Worm (Caenorhabditis elegans) whole organism, early embryonic: ENCODE data around the gene T05A7.7.

ENCODE experiments used
- B0310.2 ChIP-seq: sonication (generic microtip); optimal IDR thresholded peaks from 2 replicates; lab custom pipeline; 2016; ENCODE audit warnings: mild to moderate bottlenecking, missing genetic modification characterization, missing compliant biosample characterization
- F13C5.2 ChIP-seq: sonication (generic microtip); optimal IDR thresholded peaks from 2 replicates; lab custom pipeline; 2017; ENCODE audit warnings: mild to moderate bottlenecking, missing genetic modification characterization, inconsistent platforms, missing compliant biosample characterization
- aly-1 ChIP-seq: sonication (generic microtip); optimal IDR thresholded peaks from 2 replicates; lab custom pipeline; 2016; ENCODE audit warnings: missing genetic modification characterization, missing compliant biosample characterization
- ama-1 ChIP-seq: fragments of 150-350 bp; optimal IDR thresholded peaks from 2 replicates; lab custom pipeline; 2014
- ceh-13 ChIP-seq: fragments of 200-800 bp; sonication (Bioruptor generic); optimal IDR thresholded peaks from 2 replicates; lab custom pipeline; 2018; ENCODE audit warnings: mild to moderate bottlenecking, missing genetic modification characterization, missing compliant biosample characterization
- ceh-36 ChIP-seq: sonication (generic microtip); optimal IDR thresholded peaks from 2 replicates; lab custom pipeline; 2016; ENCODE audit warnings: missing genetic modification characterization, inconsistent platforms, missing compliant biosample characterization
- ets-7 ChIP-seq: sonication (generic microtip); optimal IDR thresholded peaks from 2 replicates; lab custom pipeline; 2016; ENCODE audit warnings: missing genotype, missing genetic modification characterization, missing compliant biosample characterization
- flt-1 ChIP-seq: fragments of 200-800 bp; sonication (Bioruptor generic); IDR thresholded peaks from 2 replicates; pipeline ENCODE4 v1.3.6; 2022; ENCODE audit warnings: missing genetic modification characterization, missing compliant biosample characterization
- hmbx-1 ChIP-seq: sonication (generic microtip); optimal IDR thresholded peaks from 2 replicates; lab custom pipeline; 2016; ENCODE audit warnings: mild to moderate bottlenecking, missing genetic modification characterization, missing compliant biosample characterization
- hmg-4 ChIP-seq: fragments of 200-800 bp; sonication (Bioruptor generic); optimal IDR thresholded peaks from 2 replicates; lab custom pipeline; 2018; ENCODE audit warnings: mild to moderate bottlenecking, missing genetic modification characterization, missing compliant biosample characterization
- hnd-1 ChIP-seq: sonication (generic microtip); optimal IDR thresholded peaks from 2 replicates; lab custom pipeline; 2016; ENCODE audit warnings: missing genetic modification characterization, missing compliant biosample characterization
- pes-1 ChIP-seq: fragments of 200-800 bp; sonication (Bioruptor generic); IDR thresholded peaks from 2 replicates; pipeline ENCODE4 v1.3.6; 2022; ENCODE audit warnings: missing genetic modification reagents, missing genetic modification characterization, missing compliant biosample characterization
- scrt-1 ChIP-seq: fragments of 200-800 bp; sonication (Bioruptor generic); IDR thresholded peaks from 2 replicates; pipeline ENCODE4 v1.3.6; 2022; ENCODE audit warnings: missing genetic modification characterization, missing compliant biosample characterization
- sea-1 ChIP-seq: fragments of 200-800 bp; sonication (Bioruptor generic); conservative IDR thresholded peaks from 2 replicates; pipeline ENCODE4 v1.3.6; 2022; ENCODE audit warnings: missing genetic modification characterization, missing compliant biosample characterization
- tbx-11 ChIP-seq: fragments of 200-800 bp; sonication (Bioruptor generic); IDR thresholded peaks from 2 replicates; pipeline ENCODE4 v1.3.6; 2022; ENCODE audit warnings: missing genetic modification characterization, missing compliant biosample characterization
- tbx-37 ChIP-seq: fragments of 200-800 bp; sonication (Bioruptor generic); conservative IDR thresholded peaks from 2 replicates; pipeline ENCODE4 v1.3.6; 2022; ENCODE audit warnings: missing genetic modification reagents, missing genetic modification characterization, missing compliant biosample characterization
- tra-4 ChIP-seq: sonication (generic microtip); optimal IDR thresholded peaks from 2 replicates; lab custom pipeline; 2017; ENCODE audit warnings: missing genetic modification characterization, missing compliant biosample characterization

T05A7.7 gene

DNA sequence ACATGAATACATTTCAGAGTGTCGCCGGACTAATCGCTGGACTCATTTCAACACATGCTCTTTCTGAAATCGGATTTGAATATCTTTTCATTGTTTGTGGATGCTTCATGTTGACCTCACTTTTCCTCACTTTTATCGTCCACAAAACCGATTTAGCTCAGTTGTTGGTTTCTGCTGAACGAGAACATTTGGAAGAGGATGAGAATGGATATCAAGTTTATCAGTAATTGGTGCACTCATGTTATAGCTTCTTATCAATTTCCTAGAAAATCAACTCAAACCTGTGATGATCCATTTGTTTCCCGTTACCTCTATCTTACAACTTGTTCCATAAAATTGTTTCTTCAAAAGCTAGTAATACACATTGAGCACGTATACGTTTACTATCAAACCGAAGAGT is 14.8 kb upstream of the T05A7.7 start:
- TF ChIP-seq F13C5.2 (tag; lab: Kevin White, UChicago) (no peak), ceh-13 (GFP tag; lab: Kevin White, UChicago) (no peak), B0310.2 (tag; lab: Kevin White, UChicago) (no peak), hnd-1 (tag; lab: Kevin White, UChicago) (no peak), aly-1 (tag; lab: Kevin White, UChicago) (no peak), flt-1 (GFP tag; lab: Robert Waterston, UW) (no peak), pes-1 (GFP tag; lab: Robert Waterston, UW) (no peak), sea-1 (GFP tag; lab: Robert Waterston, UW) (no peak), hmg-4 (GFP tag; lab: Kevin White, UChicago) (no peak), hmbx-1 (tag; lab: Kevin White, UChicago) (no peak)

- TF ChIP-seq tra-4 (tag; lab: Kevin White, UChicago) (no peak), hmg-4 (GFP tag; lab: Kevin White, UChicago) (no peak), scrt-1 (GFP tag; lab: Robert Waterston, UW) (no peak), ama-1 (lab: Kevin White, UChicago) (no peak), aly-1 (tag; lab: Kevin White, UChicago) (no peak)
These were observed 11.8 kb upstream of the T05A7.7 start, which contains the start of gene F10G7.5 for ce11 chrII:4693129-4693528. Gene F10G7.5 (plus strand): TSS chrII:4693414.

ce11 chrII:4689477-4689876 is 8.2 kb upstream of the T05A7.7 start, which contains the start of gene F10G7.12:
Gene F10G7.12 (plus strand): TSS chrII:4689777.
- no peak for TF ChIP-seq flt-1 (GFP tag; lab: Robert Waterston, UW)
- TF ChIP-seq ceh-13 (GFP tag; lab: Kevin White, UChicago) = no peak
- TF ChIP-seq B0310.2 (tag; lab: Kevin White, UChicago) = no peak
- no peak for TF ChIP-seq sea-1 (GFP tag; lab: Robert Waterston, UW)
- TF ChIP-seq scrt-1 (GFP tag; lab: Robert Waterston, UW) = no peak
- TF ChIP-seq ceh-36 (tag; lab: Kevin White, UChicago) = no peak
- TF ChIP-seq hmbx-1 (tag; lab: Kevin White, UChicago) = no peak
- TF ChIP-seq tra-4 (tag; lab: Kevin White, UChicago) = no peak
- TF ChIP-seq hnd-1 (tag; lab: Kevin White, UChicago) = no peak
- TF ChIP-seq tbx-37 = no peak
- TF ChIP-seq ets-7 (tag; lab: Kevin White, UChicago) = no peak
- TF ChIP-seq hmg-4 (GFP tag; lab: Kevin White, UChicago) = no peak
- no peak for TF ChIP-seq pes-1 (GFP tag; lab: Robert Waterston, UW)
- TF ChIP-seq aly-1 (tag; lab: Kevin White, UChicago) = no peak
- TF ChIP-seq tbx-11 (GFP tag; lab: Robert Waterston, UW) = no peak
- no peak for TF ChIP-seq F13C5.2 (tag; lab: Kevin White, UChicago)

ce11 chrII:4686941-4687340 is 5.7 kb upstream of the T05A7.7 start, which contains the start of gene sre-39:
Gene sre-39 (plus strand): TSS chrII:4687241.
- no peak for TF ChIP-seq ama-1 (lab: Kevin White, UChicago)

- TF ChIP-seq ama-1 (lab: Kevin White, UChicago) (no peak), hmg-4 (GFP tag; lab: Kevin White, UChicago) (no peak), tbx-11 (GFP tag; lab: Robert Waterston, UW) (no peak), hmbx-1 (tag; lab: Kevin White, UChicago) (no peak), pes-1 (GFP tag; lab: Robert Waterston, UW) (no peak)
These were observed 3.6 kb upstream of the T05A7.7 start for ce11 chrII:4684852-4685251.

DNA sequence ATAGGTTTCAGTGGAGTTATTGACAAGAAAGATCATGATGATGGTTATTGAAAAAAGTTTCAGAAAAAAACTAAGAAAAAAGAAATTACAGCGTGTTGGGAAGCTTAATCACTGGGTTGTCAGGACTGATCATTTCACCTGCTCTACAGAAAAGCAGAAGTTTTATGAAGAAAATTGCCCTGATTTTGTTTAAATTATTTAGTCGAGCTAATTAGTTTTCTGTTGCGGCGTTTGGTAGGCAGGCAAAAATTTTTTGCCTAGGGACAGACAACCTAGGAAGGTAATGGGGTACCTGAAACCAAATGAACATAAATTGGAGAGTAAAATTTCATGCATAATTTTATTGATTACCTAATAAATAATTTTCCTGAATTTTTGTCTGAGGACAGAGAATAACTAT is 2.4 kb upstream of the T05A7.7 start, which contains the start of gene sre-40:
sre-40 (minus strand) TSS at position 101 of the 400 bp plus-strand sequence.
- TF ChIP-seq flt-1 (GFP tag; lab: Robert Waterston, UW) = no peak
- TF ChIP-seq hmbx-1 (tag; lab: Kevin White, UChicago) = no peak
- no peak for TF ChIP-seq ets-7 (tag; lab: Kevin White, UChicago)
- TF ChIP-seq tbx-11 (GFP tag; lab: Robert Waterston, UW) = no peak
- no peak for TF ChIP-seq tbx-37
- TF ChIP-seq scrt-1 (GFP tag; lab: Robert Waterston, UW) = no peak
- no peak for TF ChIP-seq ceh-13 (GFP tag; lab: Kevin White, UChicago)
- no peak for TF ChIP-seq pes-1 (GFP tag; lab: Robert Waterston, UW)
- no peak for TF ChIP-seq ama-1 (lab: Kevin White, UChicago)
- no peak for TF ChIP-seq F13C5.2 (tag; lab: Kevin White, UChicago)
- TF ChIP-seq hmg-4 (GFP tag; lab: Kevin White, UChicago) = no peak
- no peak for TF ChIP-seq tra-4 (tag; lab: Kevin White, UChicago)
- no peak for TF ChIP-seq sea-1 (GFP tag; lab: Robert Waterston, UW)
- no peak for TF ChIP-seq ceh-36 (tag; lab: Kevin White, UChicago)
- no peak for TF ChIP-seq aly-1 (tag; lab: Kevin White, UChicago)

DNA sequence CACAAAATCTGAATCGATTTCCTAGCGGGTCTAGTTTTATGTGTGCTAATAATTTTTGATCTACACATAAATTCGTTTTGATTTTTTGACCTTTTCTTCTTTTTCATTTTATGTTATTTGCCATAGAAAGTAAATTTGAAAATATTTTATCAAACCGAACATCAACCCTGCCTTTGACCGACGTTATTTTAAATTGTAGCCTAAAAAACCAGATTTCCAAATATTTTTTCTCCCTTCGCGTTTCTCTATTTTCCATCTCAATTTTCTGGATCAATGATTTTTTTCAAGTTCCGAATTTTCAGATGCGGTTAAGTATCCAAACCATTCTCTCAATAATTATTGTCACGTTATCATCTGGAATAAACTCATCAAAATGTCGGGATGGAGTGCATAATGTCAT is 3.4 kb downstream of the T05A7.7 start, which contains the start of gene T05A7.1:
T05A7.1 (plus strand) TSS at position 301 of the 400 bp plus-strand sequence.
- TF ChIP-seq hmbx-1 (tag; lab: Kevin White, UChicago) = no peak
- no peak for TF ChIP-seq flt-1 (GFP tag; lab: Robert Waterston, UW)
- no peak for TF ChIP-seq tra-4 (tag; lab: Kevin White, UChicago)
- no peak for TF ChIP-seq aly-1 (tag; lab: Kevin White, UChicago)
- TF ChIP-seq sea-1 (GFP tag; lab: Robert Waterston, UW) = no peak
- TF ChIP-seq B0310.2 (tag; lab: Kevin White, UChicago) = no peak
- no peak for TF ChIP-seq ama-1 (lab: Kevin White, UChicago)
- TF ChIP-seq ceh-13 (GFP tag; lab: Kevin White, UChicago) = no peak
- no peak for TF ChIP-seq tbx-37
- TF ChIP-seq hnd-1 (tag; lab: Kevin White, UChicago) = no peak
- no peak for TF ChIP-seq pes-1 (GFP tag; lab: Robert Waterston, UW)
- no peak for TF ChIP-seq ceh-36 (tag; lab: Kevin White, UChicago)
- no peak for TF ChIP-seq tbx-11 (GFP tag; lab: Robert Waterston, UW)
- TF ChIP-seq F13C5.2 (tag; lab: Kevin White, UChicago) = no peak
